Worm (Caenorhabditis elegans) whole organism, L3 larva: ENCODE data around the gene emb-5.
"Not testable (repeated sequence)": the region's sequence is repeated elsewhere in the genome, so short reads cannot be mapped to it uniquely, and the experiment has no call there.

Experiments used
- R02D3.7 ChIP-seq: fragments of 150-350 bp; optimal IDR thresholded peaks from 2 replicates; lab custom pipeline; 2014; ENCODE audit warnings: missing biosample characterization, missing genetic modification characterization
- aly-2 ChIP-seq: fragments of 150-350 bp; optimal IDR thresholded peaks from 2 replicates; lab custom pipeline; 2014; ENCODE audit warnings: missing biosample characterization, missing genetic modification characterization
- ama-1 ChIP-seq: fragments of 150-350 bp; optimal IDR thresholded peaks from 2 replicates; lab custom pipeline; 2018
- ceh-16 ChIP-seq: sonication (generic microtip); optimal IDR thresholded peaks from 2 replicates; lab custom pipeline; 2017; ENCODE audit warnings: missing biosample characterization, missing genetic modification characterization
- ceh-28 ChIP-seq: fragments of 150-350 bp; optimal IDR thresholded peaks from 2 replicates; lab custom pipeline; 2014; ENCODE audit warnings: missing biosample characterization, missing genetic modification reagents, missing genetic modification characterization
- ceh-82 ChIP-seq: fragments of 150-350 bp; optimal IDR thresholded peaks from 2 replicates; lab custom pipeline; 2014; ENCODE audit warnings: missing biosample characterization, missing genetic modification characterization
- ceh-9 ChIP-seq: sonication (generic microtip); optimal IDR thresholded peaks from 2 replicates; lab custom pipeline; 2018; ENCODE audit warnings: missing biosample characterization, missing genetic modification characterization
- daf-12 ChIP-seq: fragments of 150-350 bp; optimal IDR thresholded peaks from 2 replicates; lab custom pipeline; 2014; ENCODE audit warnings: missing biosample characterization, missing genetic modification reagents, missing genetic modification characterization
- egl-27 ChIP-seq: sonication (generic microtip); optimal IDR thresholded peaks from 4 replicates; lab custom pipeline; 2017; ENCODE audit warnings: missing biosample characterization, missing genetic modification reagents, missing genetic modification characterization
- egl-5 ChIP-seq: fragments of 150-350 bp; optimal IDR thresholded peaks from 2 replicates; lab custom pipeline; 2017; ENCODE audit warnings: missing biosample characterization, missing genetic modification reagents, missing genetic modification characterization, inconsistent platforms
- elt-1 ChIP-seq: fragments of 150-350 bp; optimal IDR thresholded peaks from 2 replicates; lab custom pipeline; 2014; ENCODE audit warnings: missing biosample characterization, missing genetic modification characterization
- elt-2 ChIP-seq: sonication (generic microtip); optimal IDR thresholded peaks from 2 replicates; lab custom pipeline; 2016; ENCODE audit warnings: missing genetic modification reagents, mild to moderate bottlenecking, missing genetic modification characterization, missing compliant biosample characterization
- elt-3 ChIP-seq, 3 experiments: fragments of 150-350 bp in 1 of 3; sonication (generic microtip) in 2 of 3; optimal IDR thresholded peaks; 2 replicates in 2 of 3; 4 replicates in 1 of 3; lab custom pipeline; 2014 to 2017; ENCODE audit warnings: missing biosample characterization in 3 of 3, missing genetic modification characterization in 3 of 3
- eor-1 ChIP-seq, 2 experiments: fragments of 150-350 bp; optimal IDR thresholded peaks; 2 replicates each; lab custom pipeline; 2014 to 2018; ENCODE audit warnings: missing biosample characterization in 2 of 2, missing genetic modification characterization in 2 of 2
- fos-1 ChIP-seq: fragments of 150-350 bp; optimal IDR thresholded peaks from 2 replicates; lab custom pipeline; 2014; ENCODE audit warnings: missing biosample characterization, missing genetic modification characterization
- hmg-11 ChIP-seq: sonication (generic microtip); optimal IDR thresholded peaks from 2 replicates; lab custom pipeline; 2016; ENCODE audit warnings: missing genetic modification characterization, missing compliant biosample characterization
- lin-15B ChIP-seq: fragments of 150-350 bp; optimal IDR thresholded peaks from 2 replicates; lab custom pipeline; 2014; ENCODE audit warnings: missing biosample characterization, missing genetic modification characterization
- lin-39 ChIP-seq: fragments of 150-350 bp; optimal IDR thresholded peaks from 2 replicates; lab custom pipeline; 2018; ENCODE audit warnings: missing biosample characterization, missing genetic modification reagents, missing genetic modification characterization
- lsy-12 ChIP-seq: sonication (generic microtip); optimal IDR thresholded peaks from 2 replicates; lab custom pipeline; 2016; ENCODE audit warnings: mild to moderate bottlenecking, missing genetic modification characterization, missing compliant biosample characterization
- mdl-1 ChIP-seq: fragments of 150-350 bp; optimal IDR thresholded peaks from 2 replicates; lab custom pipeline; 2014; ENCODE audit warnings: missing biosample characterization, missing genetic modification characterization
- nfya-1 ChIP-seq: sonication (generic microtip); optimal IDR thresholded peaks from 2 replicates; lab custom pipeline; 2017; ENCODE audit warnings: missing genetic modification characterization, mild to moderate bottlenecking, missing compliant biosample characterization, antibody characterized with exemption, moderate library complexity; ENCODE audit not compliant: insufficient read depth
- nhr-11 ChIP-seq: fragments of 150-350 bp; optimal IDR thresholded peaks from 2 replicates; lab custom pipeline; 2014; ENCODE audit warnings: missing biosample characterization, missing genetic modification characterization
- nhr-12 ChIP-seq: fragments of 150-350 bp; optimal IDR thresholded peaks from 2 replicates; lab custom pipeline; 2014; ENCODE audit warnings: missing biosample characterization, missing genetic modification characterization
- nhr-23 ChIP-seq: fragments of 150-350 bp; optimal IDR thresholded peaks from 2 replicates; lab custom pipeline; 2014; ENCODE audit warnings: missing biosample characterization, missing genetic modification reagents, missing genetic modification characterization
- nhr-237 ChIP-seq: fragments of 150-350 bp; optimal IDR thresholded peaks from 2 replicates; lab custom pipeline; 2014; ENCODE audit warnings: missing biosample characterization, missing genetic modification characterization
- nhr-28 ChIP-seq: fragments of 150-350 bp; optimal IDR thresholded peaks from 2 replicates; lab custom pipeline; 2014; ENCODE audit warnings: missing biosample characterization, missing genetic modification characterization
- nhr-67 ChIP-seq: fragments of 150-350 bp; optimal IDR thresholded peaks from 2 replicates; lab custom pipeline; 2014; ENCODE audit warnings: missing biosample characterization, missing genetic modification characterization
- nhr-76 ChIP-seq: fragments of 150-350 bp; sonication (generic microtip); optimal IDR thresholded peaks from 5 replicates; lab custom pipeline; 2014; ENCODE audit warnings: missing biosample characterization, missing genetic modification characterization
- nhr-77 ChIP-seq: fragments of 150-350 bp; optimal IDR thresholded peaks from 2 replicates; lab custom pipeline; 2014; ENCODE audit warnings: missing biosample characterization, missing genetic modification characterization
- pha-4 ChIP-seq: fragments of 150-350 bp; optimal IDR thresholded peaks from 2 replicates; lab custom pipeline; 2014; ENCODE audit warnings: missing biosample characterization, missing genetic modification reagents, missing genetic modification characterization
- skn-1 ChIP-seq: fragments of 150-350 bp; optimal IDR thresholded peaks from 2 replicates; lab custom pipeline; 2014; ENCODE audit warnings: missing biosample characterization, missing genetic modification characterization
- snpc-4 ChIP-seq: fragments of 150-350 bp; optimal IDR thresholded peaks from 2 replicates; lab custom pipeline; 2014; ENCODE audit warnings: missing biosample characterization, missing genetic modification characterization
- tbx-2 ChIP-seq: sonication (generic microtip); optimal IDR thresholded peaks from 2 replicates; lab custom pipeline; 2016; ENCODE audit warnings: mild to moderate bottlenecking, missing genetic modification characterization, missing compliant biosample characterization
- unc-39 ChIP-seq: sonication (generic microtip); optimal IDR thresholded peaks from 4 replicates; lab custom pipeline; 2017; ENCODE audit warnings: missing biosample characterization, missing genetic modification characterization
- unc-62 ChIP-seq: fragments of 150-350 bp; sonication (generic microtip); optimal IDR thresholded peaks from 4 replicates; lab custom pipeline; 2014; ENCODE audit warnings: missing biosample characterization, missing genetic modification reagents, missing genetic modification characterization
- zag-1 ChIP-seq: fragments of 150-350 bp; optimal IDR thresholded peaks from 2 replicates; lab custom pipeline; 2014; ENCODE audit warnings: missing biosample characterization, missing genetic modification characterization
- ztf-4 ChIP-seq: fragments of 150-350 bp; optimal IDR thresholded peaks from 2 replicates; lab custom pipeline; 2014; ENCODE audit warnings: missing biosample characterization, missing genetic modification characterization

The emb-5 gene

ce11 chrIII:4748666-4749065 is 28.2 kb upstream of the emb-5 start:
- TF ChIP-seq nhr-77 (tag; lab: Kevin White, UChicago): no peak
- TF ChIP-seq nhr-28 (tag; lab: Kevin White, UChicago): no peak
- TF ChIP-seq nhr-76: no peak
- TF ChIP-seq mdl-1 (tag; lab: Kevin White, UChicago): no peak
- no peak for TF ChIP-seq lsy-12 (tag; lab: Kevin White, UChicago)
- TF ChIP-seq snpc-4: no peak
- no peak for TF ChIP-seq ceh-9
- TF ChIP-seq, all 47 proteins: peak for 0

- TF ChIP-seq daf-12 (tag; lab: Kevin White, UChicago): no peak
- TF ChIP-seq elt-3 (tag; optimal IDR thresholded peaks at IDR 0.05; lab: Kevin White, UChicago): no peak
- TF ChIP-seq elt-1 (tag; lab: Kevin White, UChicago): no peak
- no peak for TF ChIP-seq hmg-11 (tag; lab: Kevin White, UChicago)
- TF ChIP-seq ceh-16 (tag; lab: Kevin White, UChicago): no peak
- no peak for TF ChIP-seq unc-39
- TF ChIP-seq egl-5 (tag; lab: Kevin White, UChicago): no peak
- TF ChIP-seq nhr-12 (tag; lab: Kevin White, UChicago): no peak
- no peak for TF ChIP-seq fos-1
- TF ChIP-seq skn-1 (tag; lab: Kevin White, UChicago): no peak
- no peak for TF ChIP-seq pha-4 (tag; lab: Kevin White, UChicago)
- no peak for TF ChIP-seq elt-2
- TF ChIP-seq nhr-237 (tag; lab: Kevin White, UChicago): no peak
- TF ChIP-seq nhr-23: no peak
- TF ChIP-seq tbx-2 (tag; lab: Kevin White, UChicago): no peak
- TF ChIP-seq egl-27 (tag; lab: Kevin White, UChicago): no peak
- no peak for TF ChIP-seq ama-1 (lab: Kevin White, UChicago)
These were observed 27.6 kb upstream of the emb-5 start, which contains the start of gene col-89 for ce11 chrIII:4748109-4748508. TSS of gene col-89 (plus strand) at chrIII:4748127.

DNA sequence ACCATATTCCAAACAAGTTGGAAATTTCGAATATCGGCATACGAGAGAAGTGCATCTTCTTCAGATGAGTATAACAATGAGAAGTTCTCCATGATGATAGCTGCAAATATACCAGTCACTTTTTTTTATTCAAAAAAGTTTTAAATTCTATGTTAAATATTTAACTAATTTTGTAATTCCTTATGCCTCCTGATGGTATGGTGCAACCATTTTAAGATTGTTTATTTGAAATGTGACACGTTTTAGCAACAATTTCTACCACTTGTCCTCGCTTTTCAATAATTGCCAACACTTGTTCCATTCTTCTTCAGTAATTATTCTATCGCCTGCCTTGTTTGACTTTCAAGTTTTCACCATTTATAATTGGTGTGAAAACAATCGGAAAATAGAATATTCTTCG is 25.5 kb upstream of the emb-5 start, which contains the start of gene F17C8.6:
TSS of gene F17C8.6 (minus strand) at position 101 of the 400 bp plus-strand sequence.
- TF ChIP-seq lin-15B: no peak
- no peak for TF ChIP-seq unc-39
- TF ChIP-seq nhr-11 (tag; lab: Kevin White, UChicago): no peak
- no peak for TF ChIP-seq zag-1 (tag; lab: Kevin White, UChicago)
- TF ChIP-seq aly-2 (tag; lab: Kevin White, UChicago): no peak
- TF ChIP-seq unc-62 (GFP tag; lab: Kevin White, UChicago): no peak

- TF ChIP-seq ztf-4, ceh-82, nhr-237 (tag; lab: Kevin White, UChicago): not testable (repeated sequence)
These were observed 22.1 kb upstream of the emb-5 start, which contains the start of gene twk-6 for ce11 chrIII:4742620-4743019. TSS of gene twk-6 (plus strand) at chrIII:4742920.

DNA sequence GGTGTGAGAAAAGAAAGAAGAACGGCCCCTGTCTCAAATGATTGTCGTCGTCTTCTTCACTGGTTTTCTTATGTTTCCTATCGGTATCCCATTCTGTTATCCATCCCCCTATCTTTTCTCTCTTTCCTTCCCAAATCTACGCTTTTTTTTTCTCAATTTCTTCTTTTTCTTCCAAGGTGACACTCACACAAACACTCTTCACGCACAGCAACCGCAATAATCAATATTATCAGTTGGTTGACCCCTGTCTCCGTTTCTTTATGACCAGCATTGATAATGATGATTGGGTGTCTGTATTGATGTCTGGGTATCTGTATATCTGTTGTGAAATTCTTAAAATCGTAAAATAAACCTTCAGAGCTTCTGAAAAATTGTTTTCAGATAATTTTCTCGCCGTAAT is 20.4 kb upstream of the emb-5 start:
- TF ChIP-seq lin-39 (tag; lab: Kevin White, UChicago) (peak; percentile 8), R02D3.7 (tag; lab: Kevin White, UChicago) (no peak), elt-2 (peak; percentile 31), nhr-28 (tag; lab: Kevin White, UChicago) (no peak), unc-39 (no peak), lin-15B (no peak), nhr-23 (peak; percentile 63), nhr-76 (no peak), snpc-4 (no peak), ceh-82 (tag; lab: Kevin White, UChicago) (no peak), nhr-67 (tag; lab: Kevin White, UChicago) (no peak), elt-1 (tag; lab: Kevin White, UChicago) (no peak), tbx-2 (tag; lab: Kevin White, UChicago) (no peak), ceh-9 (no peak), ceh-28 (tag; lab: Kevin White, UChicago) (peak; percentile 45), nfya-1 (tag; lab: Kevin White, UChicago) (peak; percentile 48), nhr-11 (tag; lab: Kevin White, UChicago) (no peak), eor-1 (tag; optimal IDR thresholded peaks at IDR 0.05; lab: Kevin White, UChicago) (no peak), nhr-77 (tag; lab: Kevin White, UChicago) (no peak)
